Comparison of ENCODE assay signal across 1 fruit fly cellular context in genomic region chr2L:16486001-16486793, dm6.
TF ChIP-seq lines count a peak whose summit lies in the region.

No protein-coding gene starts in this region.

TF ChIP-seq in whole organism, embryonic, 481 proteins besides CTCF, POLR2A, EP300 and RAD21 (continued from another document and continues in another):
- TF ChIP-seq HmgZ (tag; optimal IDR thresholded peaks at IDR 0.05; lab: Kevin White, UChicago) (no peak), scrt (GFP tag; optimal IDR thresholded peaks at IDR 0.05; lab: Kevin White, UChicago) (no peak), bowl (GFP tag; IDR thresholded peaks at IDR 0.05; lab: Robert Waterston, UW) (no peak), tll (GFP tag; optimal IDR thresholded peaks at IDR 0.05; lab: Kevin White, UChicago) (peak in 1 of 2 experiments; percentile 68), Hsf (GFP tag; optimal IDR thresholded peaks at IDR 0.05; lab: Kevin White, UChicago) (no peak), PHDP (tag; optimal IDR thresholded peaks at IDR 0.05; lab: Kevin White, UChicago) (no peak), CG1647 (GFP tag; optimal IDR thresholded peaks at IDR 0.05; lab: Kevin White, UChicago) (no peak), Hmx (GFP tag; optimal IDR thresholded peaks at IDR 0.05; lab: Kevin White, UChicago) (no peak), CG1602 (GFP tag; optimal IDR thresholded peaks at IDR 0.05; lab: Kevin White, UChicago) (no peak), CG18262 (tag; optimal IDR thresholded peaks at IDR 0.05; lab: Kevin White, UChicago) (no peak), D19B (GFP tag; optimal IDR thresholded peaks at IDR 0.05; lab: Kevin White, UChicago) (no peak), eve (GFP tag; optimal IDR thresholded peaks at IDR 0.05; lab: Kevin White, UChicago) (no peak), toy (GFP tag; IDR thresholded peaks at IDR 0.05; lab: Robert Waterston, UW) (no peak), dm (GFP tag; optimal IDR thresholded peaks at IDR 0.05; lab: Kevin White, UChicago) (peak; percentile 6), lbe (GFP tag; optimal IDR thresholded peaks at IDR 0.05; lab: Kevin White, UChicago) (no peak), CG7271 (tag; optimal IDR thresholded peaks at IDR 0.05; lab: Kevin White, UChicago) (no peak), CG8944 (GFP tag; optimal IDR thresholded peaks at IDR 0.05; lab: Kevin White, UChicago) (no peak), CG15479 (GFP tag; optimal IDR thresholded peaks at IDR 0.05; lab: Kevin White, UChicago) (peak; percentile 68), CG14710 (tag; optimal IDR thresholded peaks at IDR 0.05; lab: Kevin White, UChicago) (peak; percentile 20), CG8924 (tag; optimal IDR thresholded peaks at IDR 0.05; lab: Kevin White, UChicago) (peak; percentile 41), bcd (GFP tag; optimal IDR thresholded peaks at IDR 0.05; lab: Kevin White, UChicago) (peak; percentile 67), CG4360 (GFP tag; IDR thresholded peaks at IDR 0.05; lab: Robert Waterston, UW) (peak; percentile 43), Ravus (GFP tag; IDR thresholded peaks at IDR 0.05; lab: Robert Waterston, UW) (no peak), CG7786 (GFP tag; optimal IDR thresholded peaks at IDR 0.05; lab: Kevin White, UChicago) (no peak), CG16813 (GFP tag; IDR thresholded peaks at IDR 0.05; lab: Robert Waterston, UW; ENCODE audit: partially characterized antibody) (no peak), cwo (GFP tag; optimal IDR thresholded peaks at IDR 0.05; lab: Kevin White, UChicago) (no peak), Usf (GFP tag; optimal IDR thresholded peaks at IDR 0.05; lab: Kevin White, UChicago) (no peak), otp (GFP tag; IDR thresholded peaks at IDR 0.05; lab: Robert Waterston, UW) (peak; percentile 64; the same call in 1 of the 3 replicates), yki (optimal IDR thresholded peaks at IDR 0.05; lab: Kevin White, UChicago) (no peak), CG32532 (GFP tag; IDR thresholded peaks at IDR 0.05; lab: Robert Waterston, UW) (peak; percentile 41; the same call in 1 of the 2 replicates), trh (GFP tag; optimal IDR thresholded peaks at IDR 0.05; lab: Kevin White, UChicago) (no peak), D (optimal IDR thresholded peaks at IDR 0.05; lab: Kevin White, UChicago) (peak; percentile 84), D (GFP tag; optimal IDR thresholded peaks at IDR 0.05; lab: Kevin White, UChicago) (peak; percentile 53), gfzf (GFP tag; optimal IDR thresholded peaks at IDR 0.05; lab: Kevin White, UChicago) (no peak), Rfx (GFP tag; IDR thresholded peaks at IDR 0.05; lab: Robert Waterston, UW) (peak; percentile 57), pita (GFP tag; optimal IDR thresholded peaks at IDR 0.05; lab: Kevin White, UChicago) (no peak), Sry-δ (GFP tag; optimal IDR thresholded peaks at IDR 0.05; lab: Kevin White, UChicago) (peak; percentile 14), HLH3B (GFP tag; IDR thresholded peaks at IDR 0.05; lab: Robert Waterston, UW) (no peak), emc (GFP tag; optimal IDR thresholded peaks at IDR 0.05; lab: Kevin White, UChicago) (no peak), CG33213 (GFP tag; optimal IDR thresholded peaks at IDR 0.05; lab: Kevin White, UChicago) (peak; percentile 58), mirr (GFP tag; optimal IDR thresholded peaks at IDR 0.05; lab: Kevin White, UChicago) (peak; percentile 12), CG16779 (GFP tag; IDR thresholded peaks at IDR 0.05; lab: Robert Waterston, UW) (no peak), CG13123 (GFP tag; optimal IDR thresholded peaks at IDR 0.05; lab: Kevin White, UChicago) (no peak), Blimp-1 (GFP tag; optimal IDR thresholded peaks at IDR 0.05; lab: Kevin White, UChicago) (no peak), z (GFP tag; IDR thresholded peaks at IDR 0.05; lab: Robert Waterston, UW) (no peak), wek (GFP tag; optimal IDR thresholded peaks at IDR 0.05; lab: Kevin White, UChicago) (peak; percentile 56), Dll (GFP tag; IDR thresholded peaks at IDR 0.05; lab: Robert Waterston, UW; ENCODE audit: partially characterized antibody) (0 out of 4 replicates have a peak, but pooled peaks have one; percentile 30), sens (GFP tag; lab: Kevin White, UChicago) (peak; percentile 89), CG6854 (GFP tag; optimal IDR thresholded peaks at IDR 0.05; lab: Kevin White, UChicago) (no peak), repo (GFP tag; optimal IDR thresholded peaks at IDR 0.05; lab: Kevin White, UChicago) (peak; percentile 53), B-H2 (GFP tag; optimal IDR thresholded peaks at IDR 0.05; lab: Kevin White, UChicago) (no peak), Dp (GFP tag; optimal IDR thresholded peaks at IDR 0.05; lab: Kevin White, UChicago) (no peak), Mes4 (GFP tag; optimal IDR thresholded peaks at IDR 0.05; lab: Kevin White, UChicago) (no peak), slp2 (GFP tag; optimal IDR thresholded peaks at IDR 0.05; lab: Kevin White, UChicago) (peak; percentile 19), tgo (GFP tag; IDR thresholded peaks at IDR 0.05; lab: Robert Waterston, UW) (0 out of 3 replicates have a peak, but pooled peaks have one; percentile 24), CG10321 (GFP tag; IDR thresholded peaks at IDR 0.05; lab: Robert Waterston, UW) (peak; percentile 96), h (optimal IDR thresholded peaks at IDR 0.05; lab: Kevin White, UChicago) (no peak), CG13287 (GFP tag; IDR thresholded peaks at IDR 0.05; lab: Robert Waterston, UW; ENCODE audit: partially characterized antibody) (no peak), Med (GFP tag; lab: Kevin White, UChicago) (peak; percentile 93), Abd-B (GFP tag; optimal IDR thresholded peaks at IDR 0.05; lab: Kevin White, UChicago) (peak; percentile 14), ase (GFP tag; IDR thresholded peaks at IDR 0.05; lab: Robert Waterston, UW) (0 out of 3 replicates have a peak, but pooled peaks have one; percentile 32), CG2129 (GFP tag; IDR thresholded peaks at IDR 0.05; lab: Robert Waterston, UW; ENCODE audit: partially characterized antibody) (no peak), Scr (GFP tag; IDR thresholded peaks at IDR 0.05; lab: Robert Waterston, UW; ENCODE audit: partially characterized antibody) (no peak), rib (GFP tag; IDR thresholded peaks at IDR 0.05; lab: Robert Waterston, UW) (0 out of 2 replicates have a peak, but pooled peaks have one; percentile 19), CG13624 (GFP tag; optimal IDR thresholded peaks at IDR 0.05; lab: Kevin White, UChicago) (peak; percentile 10), zf30C (GFP tag; optimal IDR thresholded peaks at IDR 0.05; lab: Kevin White, UChicago) (no peak), Hr3 (GFP tag; optimal IDR thresholded peaks at IDR 0.05; lab: Kevin White, UChicago) (no peak), CG8478 (optimal IDR thresholded peaks at IDR 0.05; lab: Kevin White, UChicago) (peak; percentile 94), ken (GFP tag; IDR thresholded peaks at IDR 0.05; lab: Robert Waterston, UW) (no peak), nom (GFP tag; optimal IDR thresholded peaks at IDR 0.05; lab: Kevin White, UChicago) (no peak), pho (GFP tag; optimal IDR thresholded peaks at IDR 0.05; lab: Kevin White, UChicago) (peak; percentile 21), Nf-YA (GFP tag; IDR thresholded peaks at IDR 0.05; lab: Robert Waterston, UW) (peak; percentile 95), Dip2 (GFP tag; IDR thresholded peaks at IDR 0.05; lab: Robert Waterston, UW) (no peak), cato (GFP tag; optimal IDR thresholded peaks at IDR 0.05; lab: Kevin White, UChicago; ENCODE audit: borderline replicate concordance) (no peak), NC2β (GFP tag; optimal IDR thresholded peaks at IDR 0.05; lab: Kevin White, UChicago) (peak; percentile 58), Oli (tag; optimal IDR thresholded peaks at IDR 0.05; lab: Kevin White, UChicago) (no peak), gce (GFP tag; IDR thresholded peaks at IDR 0.05; lab: Robert Waterston, UW) (no peak), luna (GFP tag; optimal IDR thresholded peaks at IDR 0.05; lab: Kevin White, UChicago) (no peak), zen (tag; optimal IDR thresholded peaks at IDR 0.05; lab: Kevin White, UChicago) (no peak), CG7839 (tag; optimal IDR thresholded peaks at IDR 0.05; lab: Kevin White, UChicago) (peak; percentile 18), Rx (GFP tag; IDR thresholded peaks at IDR 0.05; lab: Robert Waterston, UW) (no peak), Dad (GFP tag; optimal IDR thresholded peaks at IDR 0.05; lab: Kevin White, UChicago) (no peak), CG1529 (GFP tag; optimal IDR thresholded peaks at IDR 0.05; lab: Kevin White, UChicago) (no peak), cad (GFP tag; optimal IDR thresholded peaks at IDR 0.05; lab: Kevin White, UChicago) (peak; percentile 29), CG6175 (GFP tag; IDR thresholded peaks at IDR 0.05; lab: Robert Waterston, UW) (no peak), Awh (GFP tag; IDR thresholded peaks at IDR 0.05; lab: Robert Waterston, UW) (peak; percentile 31; the same call in 1 of the 2 replicates), Lim3 (GFP tag; IDR thresholded peaks at IDR 0.05; lab: Robert Waterston, UW) (no peak), CG6813 (GFP tag; optimal IDR thresholded peaks at IDR 0.05; lab: Kevin White, UChicago) (peak; percentile 48), MTF-1 (GFP tag; optimal IDR thresholded peaks at IDR 0.05; lab: Kevin White, UChicago; ENCODE audit: borderline replicate concordance) (peak; percentile 21), Fer1 (GFP tag; optimal IDR thresholded peaks at IDR 0.05; lab: Kevin White, UChicago) (no peak), CG11504 (tag; optimal IDR thresholded peaks at IDR 0.05; lab: Kevin White, UChicago) (peak; percentile 25), grau (tag; optimal IDR thresholded peaks at IDR 0.05; lab: Kevin White, UChicago) (no peak), CG31224 (GFP tag; IDR thresholded peaks at IDR 0.05; lab: Robert Waterston, UW) (no peak; the same call in 1 of the 2 replicates), disco-r (GFP tag; optimal IDR thresholded peaks at IDR 0.05; lab: Kevin White, UChicago) (peak; percentile 46), Mad (GFP tag; optimal IDR thresholded peaks at IDR 0.05; lab: Kevin White, UChicago) (peak; percentile 5), sima (GFP tag; optimal IDR thresholded peaks at IDR 0.05; lab: Kevin White, UChicago) (no peak), CG10209 (GFP tag; optimal IDR thresholded peaks at IDR 0.05; lab: Kevin White, UChicago) (peak; percentile 42), vfl (GFP tag; optimal IDR thresholded peaks at IDR 0.05; lab: Kevin White, UChicago) (no peak), dysf (GFP tag; IDR thresholded peaks at IDR 0.05; lab: Robert Waterston, UW) (no peak), en (GFP tag; optimal IDR thresholded peaks at IDR 0.05; lab: Kevin White, UChicago) (no peak), CG11085 (GFP tag; IDR thresholded peaks at IDR 0.05; lab: Robert Waterston, UW) (no peak), CG17328 (GFP tag; IDR thresholded peaks at IDR 0.05; lab: Robert Waterston, UW) (peak; percentile 50; the same call in 1 of the 2 replicates), tin (GFP tag; optimal IDR thresholded peaks at IDR 0.05; lab: Kevin White, UChicago) (no peak), Dref (GFP tag; IDR thresholded peaks at IDR 0.05; lab: Robert Waterston, UW) (no peak), oc (tag; optimal IDR thresholded peaks at IDR 0.05; lab: Kevin White, UChicago) (peak; percentile 36), slbo (GFP tag; IDR thresholded peaks at IDR 0.05; lab: Robert Waterston, UW) (peak; percentile 62), CG4617 (GFP tag; optimal IDR thresholded peaks at IDR 0.05; lab: Kevin White, UChicago; ENCODE audit: borderline replicate concordance) (peak; percentile 7), BtbVII (GFP tag; optimal IDR thresholded peaks at IDR 0.05; lab: Kevin White, UChicago) (no peak), CG31388 (GFP tag; optimal IDR thresholded peaks at IDR 0.05; lab: Kevin White, UChicago) (no peak), hbn (GFP tag; IDR thresholded peaks at IDR 0.05; lab: Robert Waterston, UW; ENCODE audit: partially characterized antibody) (no peak), CG13424 (tag; optimal IDR thresholded peaks at IDR 0.05; lab: Kevin White, UChicago) (peak; percentile 3), HLH4C (GFP tag; IDR thresholded peaks at IDR 0.05; lab: Robert Waterston, UW; ENCODE audit: partially characterized antibody) (no peak), pzg (GFP tag; optimal IDR thresholded peaks at IDR 0.05; lab: Kevin White, UChicago) (no peak), Six4 (GFP tag; optimal IDR thresholded peaks at IDR 0.05; lab: Kevin White, UChicago) (no peak), trem (tag; optimal IDR thresholded peaks at IDR 0.05; lab: Kevin White, UChicago) (no peak), nerfin-2 (GFP tag; IDR thresholded peaks at IDR 0.05; lab: Robert Waterston, UW; ENCODE audit: partially characterized antibody) (no peak), wdn (GFP tag; IDR thresholded peaks at IDR 0.05; lab: Robert Waterston, UW) (no peak), Ada2b (GFP tag; IDR thresholded peaks at IDR 0.05; lab: Robert Waterston, UW) (no peak), CG10654 (GFP tag; optimal IDR thresholded peaks at IDR 0.05; lab: Kevin White, UChicago) (no peak), CG34422 (GFP tag; IDR thresholded peaks at IDR 0.05; lab: Robert Waterston, UW) (0 out of 3 replicates have a peak, but pooled peaks have one; percentile 21), amos (GFP tag; IDR thresholded peaks at IDR 0.05; lab: Robert Waterston, UW; ENCODE audit: partially characterized antibody) (no peak), E2f2 (GFP tag; IDR thresholded peaks at IDR 0.05; lab: Robert Waterston, UW) (no peak), CG18619 (GFP tag; optimal IDR thresholded peaks at IDR 0.05; lab: Kevin White, UChicago) (peak; percentile 12), CG17361 (GFP tag; IDR thresholded peaks at IDR 0.05; lab: Robert Waterston, UW) (peak; percentile 32; the same call in 1 of the 3 replicates), CG11093 (GFP tag; IDR thresholded peaks at IDR 0.05; lab: Robert Waterston, UW) (no peak), Xrp1 (GFP tag; IDR thresholded peaks at IDR 0.05; lab: Robert Waterston, UW) (peak; percentile 64), Mrtf (GFP tag; IDR thresholded peaks at IDR 0.05; lab: Robert Waterston, UW) (no peak), seq (GFP tag; IDR thresholded peaks at IDR 0.05; lab: Robert Waterston, UW) (peak; percentile 50; the same call in 1 of the 2 replicates), CG7928 (GFP tag; optimal IDR thresholded peaks at IDR 0.05; lab: Kevin White, UChicago) (no peak), CG17612 (GFP tag; IDR thresholded peaks at IDR 0.05; lab: Robert Waterston, UW) (no peak), aop (GFP tag; IDR thresholded peaks at IDR 0.05; lab: Robert Waterston, UW) (no peak), tup (GFP tag; optimal IDR thresholded peaks at IDR 0.05; lab: Kevin White, UChicago) (no peak), CG43689 (GFP tag; IDR thresholded peaks at IDR 0.05; lab: Robert Waterston, UW) (no peak), sug (tag; optimal IDR thresholded peaks at IDR 0.05; lab: Kevin White, UChicago) (peak; percentile 26)
